Fruit fly (Drosophila melanogaster): ENCODE results near the gene CheA84a.

- no peak for TF ChIP-seq ATbp (GFP tag; optimal IDR thresholded peaks at IDR 0.05)
- TF ChIP-seq Nf-YB (GFP tag; optimal IDR thresholded peaks at IDR 0.05) = peak; percentile 78
- TF ChIP-seq CG11247 (GFP tag; IDR thresholded peaks at IDR 0.05) = no peak
- no peak for TF ChIP-seq CG13624 (GFP tag; optimal IDR thresholded peaks at IDR 0.05)
- no peak for TF ChIP-seq pum (GFP tag; optimal IDR thresholded peaks at IDR 0.05)
- TF ChIP-seq nau (GFP tag; optimal IDR thresholded peaks at IDR 0.05) = no peak
- no peak for TF ChIP-seq jigr1 (GFP tag; IDR thresholded peaks at IDR 0.05)
- no peak for TF ChIP-seq CG10431 (GFP tag; optimal IDR thresholded peaks at IDR 0.05)
- no peak for TF ChIP-seq sim (GFP tag; IDR thresholded peaks at IDR 0.05)
Observed at dm6 chr3R:8192261-8192917, 12.2 kb downstream of the CheA84a start.
